Worm (Caenorhabditis elegans) whole organism, L2 larva: ENCODE measurements around the gene F47G9.4.

ENCODE experiments used
- aly-2 ChIP-seq: fragments of 150-350 bp; optimal IDR thresholded peaks from 2 replicates; lab custom pipeline; 2014; ENCODE audit warnings: missing biosample characterization, missing genetic modification characterization
- ama-1 ChIP-seq: fragments of 150-350 bp; optimal IDR thresholded peaks from 2 replicates; lab custom pipeline; 2018; ENCODE audit warnings: inconsistent platforms
- unc-39 ChIP-seq: fragments of 150-350 bp; optimal IDR thresholded peaks from 2 replicates; lab custom pipeline; 2014; ENCODE audit warnings: missing biosample characterization, missing genetic modification characterization

ce11 chrV:11271051-11271450 is 50.6 kb downstream of the F47G9.4 start, which contains the start of gene clec-222:
- TF ChIP-seq aly-2 (tag; lab: Kevin White, UChicago) (no peak), unc-39 (tag; lab: Kevin White, UChicago) (no peak), ama-1 (lab: Kevin White, UChicago) (no peak)
